Worm (Caenorhabditis elegans) whole organism, L1 larva: Measurements from ENCODE around the gene dcaf-1.
A peak's percentile ranks its signal among the peaks of the same experiment; 100 is the strongest.

Source experiments
- C16A3.4 ChIP-seq: fragments of 150-350 bp; optimal IDR thresholded peaks from 2 replicates; lab custom pipeline; 2014; ENCODE audit warnings: missing biosample characterization, missing genetic modification characterization
- F16B12.6 ChIP-seq: fragments of 150-350 bp; optimal IDR thresholded peaks from 2 replicates; lab custom pipeline; 2014; ENCODE audit warnings: missing biosample characterization, missing genetic modification characterization
- aha-1 ChIP-seq: fragments of 150-350 bp; optimal IDR thresholded peaks from 2 replicates; lab custom pipeline; 2014; ENCODE audit warnings: missing biosample characterization, missing genetic modification characterization
- aly-2 ChIP-seq: fragments of 150-350 bp; optimal IDR thresholded peaks from 2 replicates; lab custom pipeline; 2014; ENCODE audit warnings: missing biosample characterization, missing genetic modification characterization
- blmp-1 ChIP-seq: fragments of 150-350 bp; optimal IDR thresholded peaks from 2 replicates; lab custom pipeline; 2014; ENCODE audit warnings: missing biosample characterization, missing genetic modification characterization
- ceh-8 ChIP-seq: fragments of 200-800 bp; sonication (Bioruptor generic); optimal IDR thresholded peaks from 2 replicates; lab custom pipeline; 2018; ENCODE audit warnings: mild to moderate bottlenecking, missing genetic modification characterization, moderate library complexity, missing compliant biosample characterization
- ceh-82 ChIP-seq, 3 experiments: fragments of 150-350 bp in 1 of 3; sonication (generic microtip) in 2 of 3; optimal IDR thresholded peaks; 2 replicates each; lab custom pipeline; 2014 to 2017; ENCODE audit warnings: missing biosample characterization in 3 of 3, missing genetic modification characterization in 3 of 3
- ceh-88 ChIP-seq: fragments of 200-800 bp; sonication (Bioruptor generic); IDR thresholded peaks from 2 replicates; pipeline ENCODE4 v1.3.6; 2022; ENCODE audit warnings: missing genetic modification characterization, missing compliant biosample characterization
- ceh-90 ChIP-seq: sonication (generic microtip); optimal IDR thresholded peaks from 2 replicates; lab custom pipeline; 2016; ENCODE audit warnings: missing genetic modification characterization, missing compliant biosample characterization
- dpl-1 ChIP-seq, 3 experiments: fragments of 150-350 bp in 2 of 3; sonication (generic microtip) in 1 of 3; optimal IDR thresholded peaks; 2 replicates each; lab custom pipeline; 2014 to 2017; ENCODE audit warnings: missing biosample characterization in 3 of 3, missing genetic modification characterization in 3 of 3, missing genetic modification reagents in 3 of 3
- dsc-1 ChIP-seq: sonication (generic microtip); optimal IDR thresholded peaks from 2 replicates; lab custom pipeline; 2016; ENCODE audit warnings: mild to moderate bottlenecking, missing genetic modification characterization, missing compliant biosample characterization
- efl-3 ChIP-seq: fragments of 200-800 bp; sonication (Bioruptor generic); optimal IDR thresholded peaks from 2 replicates; lab custom pipeline; 2018; ENCODE audit warnings: mild to moderate bottlenecking, missing genetic modification characterization, missing compliant biosample characterization
- egl-27 ChIP-seq, 2 experiments: fragments of 150-350 bp in 1 of 2; sonication (generic microtip); optimal IDR thresholded peaks; 3 replicates each; lab custom pipeline; 2017 to 2018; ENCODE audit warnings: missing biosample characterization in 2 of 2, missing genetic modification characterization in 2 of 2, missing genetic modification reagents in 2 of 2
- elt-3 ChIP-seq, 6 experiments: fragments of 150-350 bp in 1 of 6; sonication (generic microtip); optimal IDR thresholded peaks; 2 replicates each; lab custom pipeline; 2017 to 2018; ENCODE audit warnings: missing biosample characterization in 6 of 6, missing genetic modification characterization in 6 of 6, inconsistent platforms in 1 of 6
- fkh-4 ChIP-seq: sonication (generic microtip); optimal IDR thresholded peaks from 2 replicates; lab custom pipeline; 2016; ENCODE audit warnings: missing compliant biosample characterization, missing genetic modification characterization, borderline replicate concordance
- fkh-8 ChIP-seq: sonication (generic microtip); optimal IDR thresholded peaks from 2 replicates; lab custom pipeline; 2016; ENCODE audit warnings: mild to moderate bottlenecking, missing genetic modification characterization, missing compliant biosample characterization
- fos-1 ChIP-seq: fragments of 150-350 bp; optimal IDR thresholded peaks from 2 replicates; lab custom pipeline; 2014; ENCODE audit warnings: missing biosample characterization, missing genetic modification characterization
- hlh-4 ChIP-seq: sonication (generic microtip); optimal IDR thresholded peaks from 2 replicates; lab custom pipeline; 2016; ENCODE audit warnings: mild to moderate bottlenecking, missing genetic modification characterization, missing compliant biosample characterization
- hpl-2 ChIP-seq: fragments of 150-350 bp; optimal IDR thresholded peaks from 2 replicates; lab custom pipeline; 2014; ENCODE audit warnings: missing biosample characterization, missing genetic modification reagents, missing genetic modification characterization
- irx-1 ChIP-seq: sonication (generic microtip); optimal IDR thresholded peaks from 2 replicates; lab custom pipeline; 2016; ENCODE audit warnings: missing genetic modification characterization, missing compliant biosample characterization
- isw-1 ChIP-seq: fragments of 200-800 bp; sonication (Bioruptor generic); IDR thresholded peaks from 2 replicates; pipeline ENCODE4 v1.3.6; 2022; ENCODE audit warnings: missing genetic modification characterization, missing compliant biosample characterization
- jun-1 ChIP-seq: fragments of 150-350 bp; optimal IDR thresholded peaks from 2 replicates; lab custom pipeline; 2014; ENCODE audit warnings: missing biosample characterization, missing genetic modification reagents, missing genetic modification characterization
- lin-13 ChIP-seq: fragments of 150-350 bp; optimal IDR thresholded peaks from 2 replicates; lab custom pipeline; 2014; ENCODE audit warnings: missing biosample characterization, missing genetic modification reagents, missing genetic modification characterization
- lin-14 ChIP-seq: fragments of 200-800 bp; sonication (Bioruptor generic); optimal IDR thresholded peaks from 2 replicates; lab custom pipeline; 2018; ENCODE audit warnings: mild to moderate bottlenecking, missing genetic modification characterization, moderate library complexity, missing compliant biosample characterization
- lin-39 ChIP-seq: fragments of 150-350 bp; optimal IDR thresholded peaks from 2 replicates; lab custom pipeline; 2014; ENCODE audit warnings: missing biosample characterization, missing genetic modification reagents, missing genetic modification characterization
- lsy-2 ChIP-seq, 2 experiments: fragments of 150-350 bp; optimal IDR thresholded peaks; 2 replicates each; lab custom pipeline; 2014; ENCODE audit warnings: missing biosample characterization in 2 of 2, missing genetic modification characterization in 2 of 2
- mdl-1 ChIP-seq, 2 experiments: fragments of 150-350 bp; optimal IDR thresholded peaks; 2 replicates each; lab custom pipeline; 2014 to 2017; ENCODE audit warnings: missing biosample characterization in 2 of 2, missing genetic modification characterization in 2 of 2, inconsistent platforms in 1 of 2
- mef-2 ChIP-seq: fragments of 150-350 bp; optimal IDR thresholded peaks from 2 replicates; lab custom pipeline; 2014; ENCODE audit warnings: missing biosample characterization, missing genetic modification characterization
- mep-1 ChIP-seq: fragments of 150-350 bp; optimal IDR thresholded peaks from 2 replicates; lab custom pipeline; 2014; ENCODE audit warnings: missing biosample characterization, missing genetic modification characterization
- nhr-11 ChIP-seq: fragments of 150-350 bp; optimal IDR thresholded peaks from 2 replicates; lab custom pipeline; 2014; ENCODE audit warnings: missing biosample characterization, missing genetic modification characterization
- nhr-19 ChIP-seq: fragments of 200-800 bp; sonication (Bioruptor generic); conservative IDR thresholded peaks from 2 replicates; pipeline ENCODE4 v1.3.6; 2022; ENCODE audit warnings: missing genetic modification characterization, missing compliant biosample characterization
- nhr-20 ChIP-seq: sonication (generic microtip); optimal IDR thresholded peaks from 2 replicates; lab custom pipeline; 2016; ENCODE audit warnings: mild to moderate bottlenecking, missing genetic modification characterization, missing compliant biosample characterization
- nhr-28 ChIP-seq: fragments of 150-350 bp; optimal IDR thresholded peaks from 2 replicates; lab custom pipeline; 2014; ENCODE audit warnings: missing biosample characterization, missing genetic modification characterization
- nhr-47 ChIP-seq: sonication (generic microtip); optimal IDR thresholded peaks from 2 replicates; lab custom pipeline; 2016; ENCODE audit warnings: mild to moderate bottlenecking, missing genetic modification characterization, moderate library complexity, missing compliant biosample characterization
- nhr-71 ChIP-seq: sonication (generic microtip); optimal IDR thresholded peaks from 2 replicates; lab custom pipeline; 2016; ENCODE audit warnings: mild to moderate bottlenecking, missing genetic modification characterization, moderate library complexity, missing compliant biosample characterization
- nhr-76 ChIP-seq: sonication (generic microtip); optimal IDR thresholded peaks from 2 replicates; lab custom pipeline; 2017; ENCODE audit warnings: missing biosample characterization, missing genetic modification characterization
- nhr-84 ChIP-seq: sonication (generic microtip); optimal IDR thresholded peaks from 2 replicates; lab custom pipeline; 2017; ENCODE audit warnings: missing biosample characterization, missing genetic modification characterization
- pax-3 ChIP-seq: fragments of 200-800 bp; sonication (Bioruptor generic); optimal IDR thresholded peaks from 2 replicates; lab custom pipeline; 2018; ENCODE audit warnings: mild to moderate bottlenecking, missing genetic modification characterization, moderate library complexity, missing compliant biosample characterization
- pqm-1 ChIP-seq: sonication (generic microtip); optimal IDR thresholded peaks from 3 replicates; lab custom pipeline; 2017; ENCODE audit warnings: missing biosample characterization, missing genetic modification characterization
- rnt-1 ChIP-seq: sonication (generic microtip); optimal IDR thresholded peaks from 2 replicates; lab custom pipeline; 2016; ENCODE audit warnings: mild to moderate bottlenecking, missing genetic modification characterization, moderate library complexity, missing compliant biosample characterization
- skn-1 ChIP-seq: fragments of 150-350 bp; optimal IDR thresholded peaks from 2 replicates; lab custom pipeline; 2014; ENCODE audit warnings: missing biosample characterization, missing genetic modification characterization
- snpc-4 ChIP-seq: fragments of 150-350 bp; optimal IDR thresholded peaks from 2 replicates; lab custom pipeline; 2014; ENCODE audit warnings: missing biosample characterization, missing genetic modification characterization
- snu-23 ChIP-seq: sonication (generic microtip); optimal IDR thresholded peaks from 2 replicates; lab custom pipeline; 2016; ENCODE audit warnings: missing genetic modification characterization, missing compliant biosample characterization
- sox-4 ChIP-seq: sonication (generic microtip); optimal IDR thresholded peaks from 2 replicates; lab custom pipeline; 2016; ENCODE audit warnings: missing genetic modification characterization, missing compliant biosample characterization
- sptf-1 ChIP-seq: fragments of 150-350 bp; optimal IDR thresholded peaks from 2 replicates; lab custom pipeline; 2014; ENCODE audit warnings: missing biosample characterization, missing genetic modification characterization
- swsn-7 ChIP-seq: sonication (generic microtip); optimal IDR thresholded peaks from 2 replicates; lab custom pipeline; 2016; ENCODE audit warnings: missing genetic modification characterization, missing compliant biosample characterization
- tbx-2 ChIP-seq: sonication (generic microtip); optimal IDR thresholded peaks from 2 replicates; lab custom pipeline; 2016; ENCODE audit warnings: missing genetic modification characterization, missing compliant biosample characterization
- tlp-1 ChIP-seq: fragments of 150-350 bp; optimal IDR thresholded peaks from 2 replicates; lab custom pipeline; 2014; ENCODE audit warnings: missing biosample characterization, missing genetic modification characterization
- unc-30 ChIP-seq: sonication (generic microtip); optimal IDR thresholded peaks from 2 replicates; lab custom pipeline; 2017; ENCODE audit warnings: missing biosample characterization, missing genetic modification characterization
- unc-62 ChIP-seq: fragments of 150-350 bp; optimal IDR thresholded peaks from 2 replicates; lab custom pipeline; 2014; ENCODE audit warnings: missing biosample characterization, missing genetic modification reagents, missing genetic modification characterization
- unc-86 ChIP-seq: sonication (generic microtip); optimal IDR thresholded peaks from 2 replicates; lab custom pipeline; 2016; ENCODE audit warnings: missing genetic modification characterization, missing compliant biosample characterization
- zag-1 ChIP-seq: fragments of 150-350 bp; optimal IDR thresholded peaks from 2 replicates; lab custom pipeline; 2014; ENCODE audit warnings: missing biosample characterization, missing genetic modification characterization
- ztf-11 ChIP-seq, 2 experiments: sonication (generic microtip); optimal IDR thresholded peaks; 2 replicates each; lab custom pipeline; 2016 to 2017; ENCODE audit warnings: missing genetic modification characterization in 2 of 2, missing biosample characterization in 1 of 2, missing compliant biosample characterization in 1 of 2
- ztf-4 ChIP-seq: fragments of 150-350 bp; optimal IDR thresholded peaks from 2 replicates; lab custom pipeline; 2014; ENCODE audit warnings: missing biosample characterization, missing genetic modification characterization

Gene dcaf-1

DNA sequence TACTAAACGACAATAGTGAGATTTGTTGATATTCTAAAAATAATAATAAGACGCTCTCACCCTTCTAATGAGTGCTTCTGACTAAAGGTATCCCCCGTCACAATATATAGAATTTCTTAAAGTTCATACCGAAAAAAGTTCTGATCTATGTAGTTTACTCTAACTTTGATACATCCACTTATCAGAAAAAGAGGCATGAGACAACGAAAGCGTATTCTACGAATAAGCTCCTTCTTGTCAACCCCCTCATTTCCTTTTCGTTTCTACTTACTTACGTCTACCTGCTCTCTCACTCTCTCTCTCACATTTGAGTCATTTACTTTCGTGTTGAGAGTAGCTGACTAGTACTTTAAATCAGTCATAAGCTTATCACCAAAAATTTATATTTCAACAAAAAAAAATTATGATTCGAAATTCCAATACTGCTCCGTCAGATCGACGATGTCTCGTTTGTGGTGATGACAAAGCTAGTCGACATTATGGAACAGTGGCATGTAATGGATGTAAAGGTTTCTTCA is 19.0 kb upstream of the dcaf-1 start:
- TF ChIP-seq pqm-1 (tag; lab: Kevin White, UChicago) (no peak), lin-13 (GFP tag; lab: Kevin White, UChicago) (no peak), hlh-4 (tag; lab: Kevin White, UChicago) (no peak), sptf-1 (no peak), lin-14 (GFP tag; lab: Kevin White, UChicago) (peak; percentile 29), hpl-2 (GFP tag; lab: Kevin White, UChicago) (no peak), fkh-8 (tag; lab: Kevin White, UChicago) (peak; percentile 96), snu-23 (no peak), ceh-90 (tag; lab: Kevin White, UChicago) (no peak), mdl-1 (tag; optimal IDR thresholded peaks at IDR 0.05; lab: Kevin White, UChicago) (no peak), aly-2 (no peak), lsy-2 (tag; optimal IDR thresholded peaks at IDR 0.05; lab: Kevin White, UChicago) (peak in 1 of 2 experiments; percentile 15), unc-86 (no peak), elt-3 (tag; optimal IDR thresholded peaks at IDR 0.05; lab: Kevin White, UChicago) (no peak), unc-62 (GFP tag; lab: Kevin White, UChicago) (no peak), unc-30 (tag; lab: Kevin White, UChicago) (no peak), lin-39 (no peak), fos-1 (tag; lab: Kevin White, UChicago) (no peak), egl-27 (tag; optimal IDR thresholded peaks at IDR 0.05; lab: Kevin White, UChicago) (no peak), mef-2 (tag; lab: Kevin White, UChicago) (no peak), ztf-11 (tag; optimal IDR thresholded peaks at IDR 0.05; lab: Kevin White, UChicago) (no peak), C16A3.4 (no peak), nhr-47 (tag; lab: Kevin White, UChicago) (peak; percentile 57), nhr-19 (GFP tag; lab: Robert Waterston, UW) (no peak), zag-1 (tag; lab: Kevin White, UChicago) (no peak), dpl-1 (GFP tag; optimal IDR thresholded peaks at IDR 0.05; lab: Kevin White, UChicago) (no peak), skn-1 (no peak), nhr-71 (peak; percentile 84), nhr-11 (no peak), ceh-88 (GFP tag; lab: Robert Waterston, UW) (no peak), jun-1 (no peak), irx-1 (tag; lab: Kevin White, UChicago) (no peak), tlp-1 (tag; lab: Kevin White, UChicago) (no peak), fkh-4 (tag; lab: Kevin White, UChicago) (no peak), ceh-82 (tag; optimal IDR thresholded peaks at IDR 0.05; lab: Kevin White, UChicago) (no peak), rnt-1 (tag; lab: Kevin White, UChicago) (no peak), pax-3 (tag; lab: Kevin White, UChicago) (peak; percentile 54), snpc-4 (no peak), dsc-1 (tag; lab: Kevin White, UChicago) (peak; percentile 69), ceh-8 (GFP tag; lab: Kevin White, UChicago) (no peak), mep-1 (tag; lab: Kevin White, UChicago) (no peak), swsn-7 (tag; lab: Kevin White, UChicago) (peak; percentile 14), nhr-20 (tag; lab: Kevin White, UChicago) (no peak), nhr-84 (tag; lab: Kevin White, UChicago) (no peak), blmp-1 (tag; lab: Kevin White, UChicago) (no peak), ztf-4 (tag; lab: Kevin White, UChicago) (no peak), aha-1 (tag; lab: Kevin White, UChicago) (no peak), F16B12.6 (tag; lab: Kevin White, UChicago) (no peak), isw-1 (no peak), efl-3 (GFP tag; lab: Kevin White, UChicago) (no peak), nhr-28 (tag; lab: Kevin White, UChicago) (no peak), nhr-76 (tag; lab: Kevin White, UChicago) (no peak), sox-4 (tag; lab: Kevin White, UChicago) (peak; percentile 9), tbx-2 (tag; lab: Kevin White, UChicago) (no peak)
